Worm (Caenorhabditis elegans): ENCODE results near the gene F20C5.6.

ce11 chrIV:8798255-8798654, 25.2 kb upstream of the F20C5.6 start, which contains the start of gene clec-182:
- no peak for TF ChIP-seq unc-42 (tag; optimal IDR thresholded peaks at IDR 0.05)
- TF ChIP-seq ref-2 (tag; optimal IDR thresholded peaks at IDR 0.05): no peak
- no peak for TF ChIP-seq ztf-16 (tag; optimal IDR thresholded peaks at IDR 0.05)
- TF ChIP-seq ceh-9 (tag; optimal IDR thresholded peaks at IDR 0.05): no peak
- no peak for TF ChIP-seq dve-1 (tag; optimal IDR thresholded peaks at IDR 0.05)

Measured in whole organism, late embryonic.